Worm (Caenorhabditis elegans) whole organism, mixed stage, embryonic: ENCODE results near the gene srbc-54.
A peak's percentile ranks its signal among the peaks of the same experiment; 100 is the strongest.

Experiments
- M03D4.4 ChIP-seq: sonication (generic microtip); optimal IDR thresholded peaks from 2 replicates; lab custom pipeline; 2017; ENCODE audit warnings: mild to moderate bottlenecking, missing genetic modification characterization, missing compliant biosample characterization
- blmp-1 ChIP-seq: fragments of 150-350 bp; optimal IDR thresholded peaks from 2 replicates; lab custom pipeline; 2014; ENCODE audit warnings: missing biosample characterization, missing genetic modification characterization
- ceh-39 ChIP-seq: fragments of 150-350 bp; optimal IDR thresholded peaks from 2 replicates; lab custom pipeline; 2014; ENCODE audit warnings: missing biosample characterization, missing genetic modification characterization
- ceh-43 ChIP-seq: fragments of 200-800 bp; sonication (Bioruptor generic); optimal IDR thresholded peaks from 2 replicates; lab custom pipeline; 2018; ENCODE audit warnings: mild to moderate bottlenecking, missing genetic modification characterization, moderate library complexity, missing compliant biosample characterization
- ceh-83 ChIP-seq: fragments of 200-800 bp; sonication (Bioruptor generic); optimal IDR thresholded peaks from 2 replicates; lab custom pipeline; 2018; ENCODE audit warnings: mild to moderate bottlenecking, missing genetic modification characterization, missing compliant biosample characterization
- ces-1 ChIP-seq: fragments of 150-350 bp; optimal IDR thresholded peaks from 2 replicates; lab custom pipeline; 2014; ENCODE audit warnings: missing biosample characterization, missing genetic modification reagents, missing genetic modification characterization
- cnd-1 ChIP-seq: fragments of 200-800 bp; sonication (Bioruptor generic); optimal IDR thresholded peaks from 2 replicates; lab custom pipeline; 2018; ENCODE audit warnings: mild to moderate bottlenecking, missing genetic modification characterization, missing compliant biosample characterization
- drap-1 ChIP-seq: fragments of 200-800 bp; sonication (Bioruptor generic); optimal IDR thresholded peaks from 3 replicates; lab custom pipeline; 2018; ENCODE audit warnings: mild to moderate bottlenecking, missing genetic modification characterization, missing compliant biosample characterization
- elt-1 ChIP-seq: sonication (generic microtip); optimal IDR thresholded peaks from 2 replicates; lab custom pipeline; 2017; ENCODE audit warnings: missing genetic modification characterization, mild to moderate bottlenecking, missing compliant biosample characterization, antibody characterized with exemption, moderate library complexity, borderline replicate concordance; ENCODE audit not compliant: insufficient read depth
- elt-3 ChIP-seq: fragments of 150-350 bp; optimal IDR thresholded peaks from 2 replicates; lab custom pipeline; 2014; ENCODE audit warnings: missing biosample characterization, missing genetic modification characterization
- flh-1 ChIP-seq: fragments of 200-800 bp; sonication (Bioruptor generic); optimal IDR thresholded peaks from 2 replicates; lab custom pipeline; 2018; ENCODE audit warnings: mild to moderate bottlenecking, missing genetic modification characterization, moderate library complexity, missing compliant biosample characterization
- ham-2 ChIP-seq: fragments of 200-800 bp; sonication (Bioruptor generic); optimal IDR thresholded peaks from 2 replicates; lab custom pipeline; 2018; ENCODE audit warnings: mild to moderate bottlenecking, missing genetic modification characterization, missing compliant biosample characterization
- hlh-1 ChIP-seq: fragments of 150-350 bp; optimal IDR thresholded peaks from 2 replicates; lab custom pipeline; 2014; ENCODE audit warnings: missing biosample characterization, missing genetic modification reagents, missing genetic modification characterization
- lin-32 ChIP-seq: fragments of 200-800 bp; sonication (Bioruptor generic); optimal IDR thresholded peaks from 2 replicates; lab custom pipeline; 2018; ENCODE audit warnings: mild to moderate bottlenecking, missing genetic modification characterization, missing compliant biosample characterization
- lsy-2 ChIP-seq: fragments of 150-350 bp; optimal IDR thresholded peaks from 2 replicates; lab custom pipeline; 2014; ENCODE audit warnings: missing biosample characterization, missing genetic modification characterization
- mab-5 ChIP-seq: fragments of 150-350 bp; optimal IDR thresholded peaks from 2 replicates; lab custom pipeline; 2014; ENCODE audit warnings: missing biosample characterization, missing genetic modification characterization
- mep-1 ChIP-seq: fragments of 150-350 bp; optimal IDR thresholded peaks from 2 replicates; lab custom pipeline; 2017; ENCODE audit warnings: missing biosample characterization, missing genetic modification reagents, missing genetic modification characterization, inconsistent platforms
- mls-2 ChIP-seq: sonication (generic microtip); optimal IDR thresholded peaks from 2 replicates; lab custom pipeline; 2016; ENCODE audit warnings: mild to moderate bottlenecking, missing genetic modification characterization, moderate library complexity, missing compliant biosample characterization
- nhr-12 ChIP-seq: fragments of 150-350 bp; optimal IDR thresholded peaks from 2 replicates; lab custom pipeline; 2014; ENCODE audit warnings: missing biosample characterization, missing genetic modification characterization
- nhr-2 ChIP-seq: fragments of 150-350 bp; optimal IDR thresholded peaks from 2 replicates; lab custom pipeline; 2014; ENCODE audit warnings: missing biosample characterization, missing genetic modification characterization
- nhr-28 ChIP-seq: fragments of 150-350 bp; optimal IDR thresholded peaks from 2 replicates; lab custom pipeline; 2014; ENCODE audit warnings: missing biosample characterization, missing genetic modification characterization
- pha-4 ChIP-seq: fragments of 150-350 bp; optimal IDR thresholded peaks from 2 replicates; lab custom pipeline; 2018; ENCODE audit warnings: missing biosample characterization, missing genetic modification reagents, missing genetic modification characterization
- sem-2 ChIP-seq: fragments of 200-800 bp; sonication (Bioruptor generic); optimal IDR thresholded peaks from 2 replicates; lab custom pipeline; 2018; ENCODE audit warnings: mild to moderate bottlenecking, missing genetic modification characterization, missing compliant biosample characterization
- snpc-4 ChIP-seq: fragments of 150-350 bp; optimal IDR thresholded peaks from 2 replicates; lab custom pipeline; 2014; ENCODE audit warnings: missing biosample characterization, missing genetic modification characterization
- sptf-1 ChIP-seq: sonication (generic microtip); optimal IDR thresholded peaks from 2 replicates; lab custom pipeline; 2017; ENCODE audit warnings: mild to moderate bottlenecking, missing genetic modification characterization, moderate library complexity, missing compliant biosample characterization
- tbx-8 ChIP-seq: fragments of 200-800 bp; sonication (Bioruptor generic); optimal IDR thresholded peaks from 2 replicates; lab custom pipeline; 2018; ENCODE audit warnings: mild to moderate bottlenecking, missing genetic modification characterization, moderate library complexity, missing compliant biosample characterization
- unc-120 ChIP-seq: sonication (generic microtip); optimal IDR thresholded peaks from 2 replicates; lab custom pipeline; 2017; ENCODE audit warnings: missing genetic modification characterization, missing compliant biosample characterization; ENCODE audit not compliant: poor library complexity, severe bottlenecking
- unc-62 ChIP-seq: fragments of 150-350 bp; optimal IDR thresholded peaks from 2 replicates; lab custom pipeline; 2014; ENCODE audit warnings: missing biosample characterization, missing genetic modification reagents, missing genetic modification characterization
- zip-8 ChIP-seq: fragments of 150-350 bp; optimal IDR thresholded peaks from 2 replicates; lab custom pipeline; 2014; ENCODE audit warnings: missing biosample characterization, missing genetic modification characterization
- ztf-11 ChIP-seq: fragments of 150-350 bp; optimal IDR thresholded peaks from 2 replicates; lab custom pipeline; 2014; ENCODE audit warnings: missing biosample characterization, missing genetic modification characterization

srbc-54 gene

DNA sequence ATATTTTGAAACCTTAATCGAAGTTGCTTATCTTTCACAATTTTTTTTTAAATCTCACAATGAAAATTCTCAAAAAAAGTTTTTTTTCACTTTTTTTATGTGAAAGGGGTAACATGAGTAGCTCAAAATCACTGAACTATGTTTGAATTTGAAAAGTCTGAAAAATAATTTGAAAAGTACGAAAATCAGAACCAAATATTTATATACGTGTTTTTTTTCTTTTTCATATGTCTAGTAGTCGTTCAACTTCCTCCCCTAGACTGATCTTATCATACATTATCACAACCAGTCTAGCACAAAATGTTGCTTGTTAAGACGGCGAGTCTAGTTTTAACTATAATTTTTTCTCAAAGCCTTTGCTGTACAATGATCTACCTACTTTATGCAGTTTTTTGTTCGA lies 12.1 kb downstream of the srbc-54 start, which contains the start of gene srbc-49:
Gene srbc-49 (plus strand): TSS at position 301 of the 400 bp plus-strand sequence.
- TF ChIP-seq nhr-12 (no peak), nhr-2 (tag; lab: Kevin White, UChicago) (no peak), M03D4.4 (tag; lab: Kevin White, UChicago) (no peak), ham-2 (GFP tag; lab: Kevin White, UChicago) (no peak), ceh-43 (GFP tag; lab: Kevin White, UChicago) (no peak), ztf-11 (tag; lab: Kevin White, UChicago) (no peak), lin-32 (GFP tag; lab: Kevin White, UChicago) (no peak), elt-3 (no peak), blmp-1 (no peak), unc-120 (tag; lab: Kevin White, UChicago) (no peak), mep-1 (tag; lab: Kevin White, UChicago) (no peak), sem-2 (GFP tag; lab: Kevin White, UChicago) (no peak), drap-1 (GFP tag; lab: Kevin White, UChicago) (no peak), snpc-4 (tag; lab: Kevin White, UChicago) (no peak), mls-2 (tag; lab: Kevin White, UChicago) (no peak), sptf-1 (tag; lab: Kevin White, UChicago) (no peak), tbx-8 (GFP tag; lab: Kevin White, UChicago) (no peak), unc-62 (GFP tag; lab: Kevin White, UChicago) (no peak)
- TF ChIP-seq, all 35 proteins: peak for 0

DNA sequence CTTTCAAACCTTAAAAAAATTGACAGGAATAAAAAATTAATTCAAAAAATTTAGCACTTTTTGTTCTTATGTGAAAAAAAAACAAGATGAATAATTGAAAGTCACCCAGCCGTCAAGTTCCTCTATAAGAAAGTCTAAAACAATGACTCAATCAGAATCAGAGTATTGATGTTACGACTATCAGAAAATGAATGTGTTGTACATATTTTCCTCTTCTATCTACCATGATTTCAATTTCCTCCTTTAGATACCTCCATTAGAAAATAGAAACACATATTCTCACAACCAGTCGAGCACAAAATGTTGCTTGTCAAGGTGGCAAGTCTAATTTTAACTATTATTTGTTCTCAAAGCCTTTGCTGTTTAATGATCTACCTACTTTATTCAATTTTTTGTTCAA lies 13.5 kb downstream of the srbc-54 start, which contains the start of gene srbc-48:
Gene srbc-48 (plus strand): TSS at position 301 of the 400 bp plus-strand sequence.
- TF ChIP-seq ceh-83 (GFP tag; lab: Kevin White, UChicago) (no peak), snpc-4 (tag; lab: Kevin White, UChicago) (no peak), lin-32 (GFP tag; lab: Kevin White, UChicago) (no peak), elt-3 (no peak), unc-62 (GFP tag; lab: Kevin White, UChicago) (no peak), flh-1 (GFP tag; lab: Kevin White, UChicago) (no peak), sem-2 (GFP tag; lab: Kevin White, UChicago) (no peak), ham-2 (GFP tag; lab: Kevin White, UChicago) (no peak), pha-4 (tag; lab: Kevin White, UChicago) (no peak), mab-5 (tag; lab: Kevin White, UChicago) (no peak), nhr-2 (tag; lab: Kevin White, UChicago) (no peak), tbx-8 (GFP tag; lab: Kevin White, UChicago) (no peak), lsy-2 (no peak), ceh-39 (tag; lab: Kevin White, UChicago) (no peak), nhr-12 (no peak)
- TF ChIP-seq, all 35 proteins: peak for 0

DNA sequence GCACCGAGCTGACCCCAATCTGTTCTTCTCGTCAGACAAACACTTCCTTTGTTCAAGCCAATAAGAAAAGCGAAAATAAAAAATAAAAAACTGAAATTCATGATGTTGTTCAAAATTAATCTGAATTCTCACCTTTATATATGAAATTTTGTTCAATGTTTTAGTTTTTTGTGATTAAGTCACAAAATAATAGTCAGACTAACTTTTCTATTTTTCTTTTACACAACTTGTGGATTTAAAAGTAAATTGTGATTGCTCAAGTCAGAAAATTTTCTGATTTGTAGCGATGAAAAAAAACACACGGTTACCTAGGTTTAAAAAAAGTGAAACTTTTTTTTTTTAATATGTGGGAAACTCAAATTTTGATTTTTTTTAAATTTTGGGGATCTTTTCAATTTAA lies 15.8 kb downstream of the srbc-54 start, which contains the start of gene abf-3:
Gene abf-3 (minus strand): TSS at position 101 of the 400 bp plus-strand sequence.
- no peak for TF ChIP-seq unc-120 (tag; lab: Kevin White, UChicago)
- no peak for TF ChIP-seq elt-1
- TF ChIP-seq lin-32 (GFP tag; lab: Kevin White, UChicago): no peak
- no peak for TF ChIP-seq cnd-1
- TF ChIP-seq ceh-39 (tag; lab: Kevin White, UChicago): no peak
- no peak for TF ChIP-seq ces-1 (GFP tag; lab: Kevin White, UChicago)
- no peak for TF ChIP-seq nhr-28 (tag; lab: Kevin White, UChicago)
- TF ChIP-seq M03D4.4 (tag; lab: Kevin White, UChicago): no peak
- TF ChIP-seq elt-3: no peak
- no peak for TF ChIP-seq lsy-2
- no peak for TF ChIP-seq snpc-4 (tag; lab: Kevin White, UChicago)
- TF ChIP-seq ham-2 (GFP tag; lab: Kevin White, UChicago): no peak
- no peak for TF ChIP-seq hlh-1 (tag; lab: Kevin White, UChicago)
- TF ChIP-seq ztf-11 (tag; lab: Kevin White, UChicago): no peak
- no peak for TF ChIP-seq nhr-2 (tag; lab: Kevin White, UChicago)
- TF ChIP-seq ceh-83 (GFP tag; lab: Kevin White, UChicago): no peak

DNA sequence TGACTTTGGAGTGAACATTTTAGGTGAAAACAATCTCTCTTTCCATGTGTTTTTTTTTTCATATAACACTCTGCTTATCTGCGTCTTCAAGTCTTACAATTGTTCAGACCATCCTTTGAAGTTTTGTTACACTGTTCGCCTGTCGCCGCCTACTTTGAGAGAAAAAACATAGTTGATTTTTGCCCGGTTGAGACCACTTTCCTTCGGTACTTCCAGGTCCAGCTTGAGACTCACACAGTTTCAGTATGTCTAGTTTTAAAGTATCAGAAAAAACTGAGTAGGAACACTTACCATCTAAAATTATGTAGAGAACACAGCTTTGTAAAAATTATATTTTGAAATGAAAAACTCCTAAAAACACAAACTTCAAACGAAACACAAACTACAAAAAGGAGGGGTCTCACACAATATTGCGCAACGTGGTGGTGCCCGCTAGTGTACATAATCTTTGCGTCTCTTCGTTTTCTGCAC lies 17.5 kb downstream of the srbc-54 start, which contains the start of the genes fbxa-69 and F54B8.4:
Gene fbxa-69 (minus strand): TSS at position 10 of the 471 bp plus-strand sequence.
Gene F54B8.4 (plus strand): TSS at position 421 of the 471 bp plus-strand sequence.
- TF ChIP-seq ceh-39 (tag; lab: Kevin White, UChicago) (no peak), unc-62 (GFP tag; lab: Kevin White, UChicago) (no peak), mep-1 (tag; lab: Kevin White, UChicago) (no peak), M03D4.4 (tag; lab: Kevin White, UChicago) (no peak), zip-8 (tag; lab: Kevin White, UChicago) (peak; percentile 19), cnd-1 (no peak)
